Fruit fly (Drosophila melanogaster) whole organism, embryonic: Measurements from ENCODE around the gene CG17650.

Experiments
- Aef1 ChIP-seq: fragments of 200-800 bp; sonication (Bioruptor generic); IDR thresholded peaks from 3 replicates; pipeline ENCODE4 v1.3.6; 2022; ENCODE audit warnings: missing biosample characterization, missing genetic modification characterization
- Atf6 ChIP-seq: fragments of 200-800 bp; sonication (Bioruptor generic); IDR thresholded peaks from 2 replicates; pipeline ENCODE4 v1.3.6; 2022; ENCODE audit warnings: missing biosample characterization, missing genetic modification characterization
- CG10431 ChIP-seq: fragments of 200-800 bp; sonication (Bioruptor generic); optimal IDR thresholded peaks from 3 replicates; lab custom pipeline; 2018; ENCODE audit warnings: missing biosample characterization, mild to moderate bottlenecking, missing genetic modification characterization
- CG10462 ChIP-seq: fragments of 200-800 bp; sonication (Bioruptor generic); optimal IDR thresholded peaks from 2 replicates; lab custom pipeline; 2016; ENCODE audit warnings: missing biosample characterization, missing genetic modification characterization
- CG10543 ChIP-seq: fragments of 200-800 bp; sonication (Bioruptor generic); optimal IDR thresholded peaks from 3 replicates; lab custom pipeline; 2017; ENCODE audit warnings: missing biosample characterization, mild to moderate bottlenecking, missing genetic modification characterization, moderate library complexity
- CG10654 ChIP-seq: fragments of 200-800 bp; sonication (Bioruptor generic); optimal IDR thresholded peaks from 2 replicates; lab custom pipeline; 2016; ENCODE audit warnings: missing biosample characterization, missing genetic modification characterization
- CG13287 ChIP-seq: fragments of 200-800 bp; sonication (Bioruptor generic); IDR thresholded peaks from 2 replicates; pipeline ENCODE4 v1.3.6; 2022; ENCODE audit warnings: missing biosample characterization, missing genetic modification characterization; ENCODE audit not compliant: partially characterized antibody
- CG13296 ChIP-seq: fragments of 200-800 bp; sonication (Bioruptor generic); optimal IDR thresholded peaks from 3 replicates; lab custom pipeline; 2018; ENCODE audit warnings: missing biosample characterization, mild to moderate bottlenecking, missing genetic modification characterization
- CG1529 ChIP-seq: fragments of 200-800 bp; sonication (Bioruptor generic); optimal IDR thresholded peaks from 3 replicates; lab custom pipeline; 2018; ENCODE audit warnings: missing biosample characterization, missing genetic modification characterization
- CG2712 ChIP-seq: fragments of 200-800 bp; optimal IDR thresholded peaks from 3 replicates; lab custom pipeline; 2019; ENCODE audit warnings: missing biosample characterization, mild to moderate bottlenecking, missing genetic modification characterization, moderate library complexity
- CG3065 ChIP-seq: fragments of 200-800 bp; sonication (Bioruptor generic); optimal IDR thresholded peaks from 2 replicates; lab custom pipeline; 2016; ENCODE audit warnings: missing biosample characterization, missing genetic modification characterization
- CG32532 ChIP-seq: fragments of 200-800 bp; sonication (Bioruptor generic); IDR thresholded peaks from 2 replicates; pipeline ENCODE4 v1.3.6; 2022; ENCODE audit warnings: missing biosample characterization, missing genetic modification characterization
- CG32772 ChIP-seq: fragments of 200-800 bp; sonication (Bioruptor generic); IDR thresholded peaks from 2 replicates; pipeline ENCODE4 v1.3.6; 2022; ENCODE audit warnings: missing biosample characterization, missing genetic modification characterization
- CG3407 ChIP-seq: fragments of 200-800 bp; sonication (Bioruptor generic); optimal IDR thresholded peaks from 2 replicates; lab custom pipeline; 2018; ENCODE audit warnings: missing biosample characterization, mild to moderate bottlenecking, missing genetic modification characterization
- CG4328 ChIP-seq: fragments of 200-800 bp; sonication (Bioruptor generic); optimal IDR thresholded peaks from 3 replicates; lab custom pipeline; 2017; ENCODE audit warnings: missing biosample characterization, missing genetic modification reagents, missing genetic modification characterization
- CG4360 ChIP-seq: fragments of 200-800 bp; sonication (Bioruptor generic); IDR thresholded peaks from 2 replicates; pipeline ENCODE4 v1.3.6; 2022; ENCODE audit warnings: missing biosample characterization, missing genetic modification characterization
- CG6765 ChIP-seq: fragments of 200-800 bp; sonication (Bioruptor generic); optimal IDR thresholded peaks from 3 replicates; lab custom pipeline; 2017; ENCODE audit warnings: missing biosample characterization, mild to moderate bottlenecking, missing genetic modification characterization
- CG6791 ChIP-seq: fragments of 200-800 bp; sonication (Bioruptor generic); IDR thresholded peaks from 3 replicates; pipeline ENCODE4 v1.3.6; 2022; ENCODE audit warnings: missing biosample characterization, missing genetic modification characterization; ENCODE audit not compliant: partially characterized antibody
- CG7271 ChIP-seq: fragments of 200-800 bp; sonication (Bioruptor generic); optimal IDR thresholded peaks from 2 replicates; lab custom pipeline; 2018; ENCODE audit warnings: missing biosample characterization, mild to moderate bottlenecking, missing genetic modification characterization, moderate library complexity
- CG7372 ChIP-seq: fragments of 200-800 bp; sonication (Bioruptor generic); IDR thresholded peaks from 2 replicates; pipeline ENCODE4 v1.3.6; 2022; ENCODE audit warnings: missing biosample characterization, missing genetic modification characterization
- CG9876 ChIP-seq: fragments of 200-800 bp; sonication (Bioruptor generic); optimal IDR thresholded peaks from 2 replicates; lab custom pipeline; 2016; ENCODE audit warnings: missing biosample characterization, missing genetic modification characterization
- CG9932 ChIP-seq: fragments of 200-800 bp; sonication (Bioruptor generic); IDR thresholded peaks from 2 replicates; pipeline ENCODE4 v1.3.6; 2022; ENCODE audit warnings: missing biosample characterization, missing genetic modification characterization
- D ChIP-seq, 2 experiments: fragments of 200-800 bp in 1 of 2; fragments of >200 bp in 1 of 2; sonication (Bioruptor generic) in 1 of 2; optimal IDR thresholded peaks; 2 replicates in 1 of 2; 3 replicates in 1 of 2; lab custom pipeline; 2017; ENCODE audit warnings: mild to moderate bottlenecking in 1 of 2, missing biosample characterization in 1 of 2, missing genetic modification characterization in 1 of 2, missing genetic modification reagents in 1 of 2
- Dip3 ChIP-seq: fragments of 200-800 bp; sonication (Bioruptor generic); optimal IDR thresholded peaks from 3 replicates; lab custom pipeline; 2016; ENCODE audit warnings: missing biosample characterization, missing genetic modification characterization
- Fer1 ChIP-seq: fragments of 200-800 bp; sonication (Bioruptor generic); optimal IDR thresholded peaks from 2 replicates; lab custom pipeline; 2017; ENCODE audit warnings: missing biosample characterization, mild to moderate bottlenecking, missing genetic modification characterization
- Fer2 ChIP-seq: fragments of 200-800 bp; sonication (Bioruptor generic); optimal IDR thresholded peaks from 2 replicates; lab custom pipeline; 2018; ENCODE audit warnings: missing biosample characterization, mild to moderate bottlenecking, missing genetic modification characterization, moderate library complexity
- Hey ChIP-seq: fragments of 200-800 bp; sonication (Bioruptor generic); optimal IDR thresholded peaks from 3 replicates; lab custom pipeline; 2018; ENCODE audit warnings: missing biosample characterization, mild to moderate bottlenecking, missing genetic modification characterization
- HmgZ ChIP-seq: fragments of 200-800 bp; sonication (Bioruptor generic); optimal IDR thresholded peaks from 2 replicates; lab custom pipeline; 2018; ENCODE audit warnings: missing biosample characterization, mild to moderate bottlenecking, missing genetic modification characterization
- Hr39 ChIP-seq: fragments of >200 bp; optimal IDR thresholded peaks from 2 replicates; lab custom pipeline; 2017
- Pdp1 ChIP-seq, 2 experiments: fragments of 200-800 bp; sonication (Bioruptor generic); optimal IDR thresholded peaks; 3 replicates each; lab custom pipeline; 2016; ENCODE audit warnings: missing biosample characterization in 2 of 2, missing genetic modification characterization in 2 of 2, mild to moderate bottlenecking in 1 of 2, moderate library complexity in 1 of 2
- Ptx1 ChIP-seq: fragments of 200-800 bp; sonication (Bioruptor generic); IDR thresholded peaks from 2 replicates; pipeline ENCODE4 v1.3.6; 2022; ENCODE audit warnings: missing biosample characterization, missing genetic modification characterization
- Rfx ChIP-seq: fragments of 200-800 bp; sonication (Bioruptor generic); IDR thresholded peaks from 2 replicates; pipeline ENCODE4 v1.3.6; 2022; ENCODE audit warnings: missing biosample characterization, missing genetic modification characterization
- YL-1 ChIP-seq: fragments of 200-800 bp; sonication (Bioruptor generic); optimal IDR thresholded peaks from 3 replicates; lab custom pipeline; 2017; ENCODE audit warnings: missing biosample characterization, mild to moderate bottlenecking, missing genetic modification characterization
- ac ChIP-seq: fragments of 200-800 bp; sonication (Bioruptor generic); optimal IDR thresholded peaks from 3 replicates; lab custom pipeline; 2017; ENCODE audit warnings: missing biosample characterization, mild to moderate bottlenecking, missing genetic modification characterization
- ara ChIP-seq: fragments of 200-800 bp; sonication (Bioruptor generic); IDR thresholded peaks from 2 replicates; pipeline ENCODE4 v1.3.6; 2022; ENCODE audit warnings: missing biosample characterization, missing genetic modification characterization
- ase ChIP-seq: fragments of 200-800 bp; sonication (Bioruptor generic); IDR thresholded peaks from 3 replicates; pipeline ENCODE4 v1.3.6; 2022; ENCODE audit warnings: missing biosample characterization, missing genetic modification characterization
- az2 ChIP-seq: fragments of 200-800 bp; sonication (Bioruptor generic); optimal IDR thresholded peaks from 3 replicates; lab custom pipeline; 2016; ENCODE audit warnings: missing biosample characterization, missing genetic modification characterization
- crp ChIP-seq, 2 experiments: fragments of 200-800 bp; sonication (Bioruptor generic); optimal IDR thresholded peaks; 2 replicates in 1 of 2; 3 replicates in 1 of 2; lab custom pipeline; 2017; ENCODE audit warnings: missing biosample characterization in 2 of 2, missing genetic modification characterization in 2 of 2, mild to moderate bottlenecking in 1 of 2, moderate library complexity in 1 of 2
- dysf ChIP-seq: fragments of 200-800 bp; sonication (Bioruptor generic); IDR thresholded peaks from 3 replicates; pipeline ENCODE4 v1.3.6; 2022; ENCODE audit warnings: missing biosample characterization, missing genetic modification characterization
- en ChIP-seq: fragments of 200-800 bp; sonication (Bioruptor generic); optimal IDR thresholded peaks from 2 replicates; lab custom pipeline; 2016; ENCODE audit warnings: missing biosample characterization, missing genetic modification characterization
- eve ChIP-seq, 2 experiments: fragments of >200 bp; optimal IDR thresholded peaks; 2 replicates each; lab custom pipeline; 2017; ENCODE audit warnings: missing biosample characterization in 2 of 2, missing genetic modification characterization in 2 of 2
- gem ChIP-seq: fragments of 200-800 bp; sonication (Bioruptor generic); optimal IDR thresholded peaks from 2 replicates; lab custom pipeline; 2019; ENCODE audit warnings: missing biosample characterization, mild to moderate bottlenecking, missing genetic modification characterization, moderate library complexity
- ind ChIP-seq: fragments of 200-800 bp; sonication (Bioruptor generic); optimal IDR thresholded peaks from 3 replicates; lab custom pipeline; 2016; ENCODE audit warnings: missing biosample characterization, missing genetic modification characterization
- maf-S ChIP-seq: fragments of 200-800 bp; sonication (Bioruptor generic); optimal IDR thresholded peaks from 2 replicates; lab custom pipeline; 2016; ENCODE audit warnings: missing biosample characterization, missing genetic modification characterization
- mirr ChIP-seq: fragments of 200-800 bp; sonication (Bioruptor generic); optimal IDR thresholded peaks from 3 replicates; lab custom pipeline; 2018; ENCODE audit warnings: missing biosample characterization, mild to moderate bottlenecking, missing genetic modification characterization
- phol ChIP-seq: fragments of 200-800 bp; sonication (Bioruptor generic); optimal IDR thresholded peaks from 3 replicates; lab custom pipeline; 2018; ENCODE audit warnings: missing biosample characterization, mild to moderate bottlenecking, missing genetic modification characterization, moderate library complexity
- pros ChIP-seq: fragments of 200-800 bp; sonication (Bioruptor generic); optimal IDR thresholded peaks from 3 replicates; lab custom pipeline; 2019; ENCODE audit warnings: missing biosample characterization, mild to moderate bottlenecking, missing genetic modification characterization, moderate library complexity
- sim ChIP-seq: fragments of 200-800 bp; sonication (Bioruptor generic); IDR thresholded peaks from 2 replicates; pipeline ENCODE4 v1.3.6; 2022; ENCODE audit warnings: missing biosample characterization, missing genetic modification characterization
- vfl ChIP-seq: fragments of 200-800 bp; sonication (Bioruptor generic); optimal IDR thresholded peaks from 2 replicates; lab custom pipeline; 2016; ENCODE audit warnings: missing biosample characterization, missing genetic modification characterization

The CG17650 gene

DNA sequence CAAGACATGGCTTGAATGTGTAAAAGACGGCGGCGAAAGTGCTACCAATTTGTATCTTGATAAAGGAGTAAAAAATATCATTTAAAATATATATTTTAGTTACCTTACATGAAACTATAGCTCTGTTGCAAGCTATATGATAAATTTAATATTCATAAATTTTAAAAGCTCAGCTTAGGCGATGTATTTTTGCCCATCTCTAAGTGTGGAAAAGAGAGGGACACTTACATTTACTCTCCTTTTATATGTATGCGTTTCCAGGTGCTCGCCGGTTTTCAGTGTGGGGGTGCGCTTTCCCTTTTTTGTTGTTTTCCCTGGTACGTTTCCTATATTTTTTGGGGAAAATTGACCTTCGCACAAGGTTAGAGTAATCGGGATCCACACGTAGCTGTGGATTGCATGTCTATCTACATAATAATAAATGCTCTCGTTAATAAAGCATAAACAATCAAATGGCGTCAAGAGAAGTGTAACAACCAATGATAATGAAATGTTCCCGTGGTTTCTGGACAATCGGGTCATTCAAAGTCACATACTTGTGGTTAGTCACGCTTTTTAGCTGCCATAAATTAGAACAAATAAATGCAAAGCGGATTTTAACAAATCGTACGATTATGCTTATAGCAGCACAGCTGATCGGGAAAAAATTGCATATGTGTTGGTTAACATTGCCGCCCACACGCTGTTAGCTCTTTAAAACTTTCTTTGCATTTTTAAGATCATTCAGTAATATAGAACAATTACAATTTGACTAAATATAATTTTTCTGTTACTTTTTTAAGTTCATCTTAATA, 30.9 kb downstream of the CG17650 start (continued):
- TF ChIP-seq YL-1 (GFP tag; lab: Kevin White, UChicago), result peak; percentile 98
- peak; percentile 67 for TF ChIP-seq CG7271 (tag; lab: Kevin White, UChicago)
- TF ChIP-seq Hey (tag; lab: Kevin White, UChicago), result peak; percentile 88
- peak; percentile 83 for TF ChIP-seq mirr (GFP tag; lab: Kevin White, UChicago)
- TF ChIP-seq CG10462 (GFP tag; lab: Kevin White, UChicago), result peak; percentile 86
- TF ChIP-seq ac, result peak; percentile 83
- TF ChIP-seq Fer2 (tag; lab: Kevin White, UChicago), result peak; percentile 97
- no peak for TF ChIP-seq crp (GFP tag; optimal IDR thresholded peaks at IDR 0.05; lab: Kevin White, UChicago)
- TF ChIP-seq Ptx1, result peak; percentile 98
- TF ChIP-seq az2 (GFP tag; lab: Kevin White, UChicago), result peak; percentile 95
- TF ChIP-seq Pdp1 (GFP tag; optimal IDR thresholded peaks at IDR 0.05; lab: Kevin White, UChicago), result peak; percentile 51 to 92
- TF ChIP-seq eve (GFP tag; optimal IDR thresholded peaks at IDR 0.05; lab: Kevin White, UChicago), result peak in 1 of 2 experiments; percentile 98
- TF ChIP-seq dysf, result peak; percentile 99
- peak; percentile 93 for TF ChIP-seq CG32772 (GFP tag; lab: Robert Waterston, UW)
- peak; percentile 96 for TF ChIP-seq CG2712 (tag; lab: Kevin White, UChicago)
- peak; percentile 98 for TF ChIP-seq Rfx (GFP tag; lab: Robert Waterston, UW)
- peak; percentile 96 for TF ChIP-seq CG6765 (GFP tag; lab: Kevin White, UChicago)
- peak; percentile 73 for TF ChIP-seq maf-S (GFP tag; lab: Kevin White, UChicago)
- TF ChIP-seq CG4360 (GFP tag; lab: Robert Waterston, UW), result peak; percentile 66
- peak; percentile 98 for TF ChIP-seq Fer1 (GFP tag; lab: Kevin White, UChicago)
- peak; percentile 81 for TF ChIP-seq CG6791 (GFP tag; lab: Robert Waterston, UW)
- TF ChIP-seq gem (tag; lab: Kevin White, UChicago), result peak; percentile 99
- peak; percentile 89 for TF ChIP-seq CG3065
- TF ChIP-seq CG10654, result peak; percentile 93
- peak; percentile 98 for TF ChIP-seq CG10431 (GFP tag; lab: Kevin White, UChicago)
- peak; percentile 98 for TF ChIP-seq CG13287 (GFP tag; lab: Robert Waterston, UW)
- no peak for TF ChIP-seq Hr39
- TF ChIP-seq HmgZ (tag; lab: Kevin White, UChicago), result peak; percentile 99
- TF ChIP-seq Aef1 (GFP tag; lab: Robert Waterston, UW), result peak; percentile 94
- peak; percentile 99 for TF ChIP-seq CG9932 (GFP tag; lab: Robert Waterston, UW)
- peak; percentile 91 for TF ChIP-seq pros
- TF ChIP-seq phol (tag; lab: Kevin White, UChicago), result no peak
- peak; percentile 88; the same call in 1 of the 2 replicates for TF ChIP-seq sim (GFP tag; lab: Robert Waterston, UW)
- TF ChIP-seq CG4328 (GFP tag; lab: Kevin White, UChicago), result peak; percentile 99
- peak; percentile 97 for TF ChIP-seq CG32532
- TF ChIP-seq CG1529 (GFP tag; lab: Kevin White, UChicago), result peak; percentile 97
- TF ChIP-seq ase (GFP tag; lab: Robert Waterston, UW), result peak; percentile 92
- peak; percentile 98 for TF ChIP-seq CG13296 (GFP tag; lab: Kevin White, UChicago)
- peak; percentile 98 for TF ChIP-seq Atf6
- peak; percentile 33 for TF ChIP-seq en (GFP tag; lab: Kevin White, UChicago)
- peak; percentile 94 for TF ChIP-seq ara (GFP tag; lab: Robert Waterston, UW)
- TF ChIP-seq CG10543, result peak; percentile 100
- TF ChIP-seq CG7372 (GFP tag; lab: Robert Waterston, UW), result peak; percentile 98
- peak; percentile 96 for TF ChIP-seq CG3407 (GFP tag; lab: Kevin White, UChicago)
- TF ChIP-seq D (optimal IDR thresholded peaks at IDR 0.05; lab: Kevin White, UChicago), result no peak
- TF ChIP-seq D (GFP tag; optimal IDR thresholded peaks at IDR 0.05; lab: Kevin White, UChicago), result peak; percentile 94
- peak; percentile 94 for TF ChIP-seq vfl (GFP tag; lab: Kevin White, UChicago)
- TF ChIP-seq Dip3 (GFP tag; lab: Kevin White, UChicago), result peak; percentile 89
- TF ChIP-seq ind (GFP tag; lab: Kevin White, UChicago), result peak; percentile 95
- TF ChIP-seq CG9876 (GFP tag; lab: Kevin White, UChicago), result peak; percentile 25
